Fruit fly (Drosophila melanogaster) whole organism, embryonic: ENCODE measurements around the gene prg.

ENCODE experiments used
- B-H2 ChIP-seq: fragments of 200-800 bp; sonication (Bioruptor generic); optimal IDR thresholded peaks from 2 replicates; lab custom pipeline; 2018; ENCODE audit warnings: missing biosample characterization, mild to moderate bottlenecking, missing genetic modification characterization
- Bdp1 ChIP-seq: fragments of 200-800 bp; sonication (Bioruptor generic); optimal IDR thresholded peaks from 3 replicates; lab custom pipeline; 2016; ENCODE audit warnings: missing biosample characterization, missing genetic modification characterization
- CG10147 ChIP-seq: fragments of 200-800 bp; sonication (Bioruptor generic); optimal IDR thresholded peaks from 2 replicates; lab custom pipeline; 2019; ENCODE audit warnings: missing biosample characterization, mild to moderate bottlenecking, missing genetic modification characterization, moderate library complexity
- CG11398 ChIP-seq: fragments of 200-800 bp; sonication (Bioruptor generic); optimal IDR thresholded peaks from 2 replicates; lab custom pipeline; 2016; ENCODE audit warnings: missing biosample characterization, missing genetic modification characterization
- CG12219 ChIP-seq: fragments of 200-800 bp; sonication (Bioruptor generic); optimal IDR thresholded peaks from 3 replicates; lab custom pipeline; 2018; ENCODE audit warnings: missing biosample characterization, mild to moderate bottlenecking, missing genetic modification characterization
- CG12236 ChIP-seq: fragments of 200-800 bp; sonication (Bioruptor generic); optimal IDR thresholded peaks from 2 replicates; lab custom pipeline; 2016; ENCODE audit warnings: missing biosample characterization, missing genetic modification characterization
- CG12391 ChIP-seq: fragments of 200-800 bp; sonication (Bioruptor generic); optimal IDR thresholded peaks from 3 replicates; lab custom pipeline; 2018; ENCODE audit warnings: missing biosample characterization, mild to moderate bottlenecking, missing genetic modification characterization, moderate library complexity
- CG13894 ChIP-seq: fragments of 200-800 bp; sonication (Bioruptor generic); optimal IDR thresholded peaks from 3 replicates; lab custom pipeline; 2018; ENCODE audit warnings: missing biosample characterization, mild to moderate bottlenecking, missing genetic modification characterization, moderate library complexity
- CG15514 ChIP-seq: fragments of 200-800 bp; sonication (Bioruptor generic); optimal IDR thresholded peaks from 3 replicates; lab custom pipeline; 2017; ENCODE audit warnings: missing biosample characterization, missing genetic modification characterization, mild to moderate bottlenecking, moderate library complexity, missing genetic modification reagents
- CG17359 ChIP-seq: fragments of 200-800 bp; sonication (Bioruptor generic); optimal IDR thresholded peaks from 3 replicates; lab custom pipeline; 2018; ENCODE audit warnings: missing biosample characterization, mild to moderate bottlenecking, missing genetic modification characterization, moderate library complexity
- CG17829 ChIP-seq: fragments of 200-800 bp; optimal IDR thresholded peaks from 2 replicates; lab custom pipeline; 2019; ENCODE audit warnings: missing biosample characterization, mild to moderate bottlenecking, missing genetic modification characterization, moderate library complexity
- CG31441 ChIP-seq: fragments of 200-800 bp; sonication (Bioruptor generic); IDR thresholded peaks from 2 replicates; pipeline ENCODE4 v1.3.6; 2022; ENCODE audit warnings: missing biosample characterization, missing genetic modification characterization
- CG3163 ChIP-seq: fragments of 200-800 bp; sonication (Bioruptor generic); optimal IDR thresholded peaks from 3 replicates; lab custom pipeline; 2016; ENCODE audit warnings: missing biosample characterization, missing genetic modification characterization
- CG33557 ChIP-seq: fragments of 200-800 bp; sonication (Bioruptor generic); optimal IDR thresholded peaks from 2 replicates; lab custom pipeline; 2019; ENCODE audit warnings: missing biosample characterization, mild to moderate bottlenecking, missing genetic modification characterization, moderate library complexity
- CG3407 ChIP-seq: fragments of 200-800 bp; sonication (Bioruptor generic); optimal IDR thresholded peaks from 2 replicates; lab custom pipeline; 2018; ENCODE audit warnings: missing biosample characterization, mild to moderate bottlenecking, missing genetic modification characterization
- CG4360 ChIP-seq: fragments of 200-800 bp; sonication (Bioruptor generic); IDR thresholded peaks from 2 replicates; pipeline ENCODE4 v1.3.6; 2022; ENCODE audit warnings: missing biosample characterization, missing genetic modification characterization
- CG7963 ChIP-seq: fragments of 200-800 bp; sonication (Bioruptor generic); IDR thresholded peaks from 3 replicates; pipeline ENCODE4 v1.3.6; 2022; ENCODE audit warnings: missing biosample characterization, missing genetic modification characterization; ENCODE audit not compliant: partially characterized antibody
- CG8924 ChIP-seq: fragments of 200-800 bp; optimal IDR thresholded peaks from 3 replicates; lab custom pipeline; 2019; ENCODE audit warnings: missing biosample characterization, mild to moderate bottlenecking, missing genetic modification characterization, moderate library complexity
- CG9797 ChIP-seq: fragments of 200-800 bp; sonication (Bioruptor generic); optimal IDR thresholded peaks from 3 replicates; lab custom pipeline; 2018; ENCODE audit warnings: missing biosample characterization, mild to moderate bottlenecking, missing genetic modification characterization
- CrebB ChIP-seq: fragments of 200-800 bp; sonication (Bioruptor generic); optimal IDR thresholded peaks from 3 replicates; lab custom pipeline; 2018; ENCODE audit warnings: missing biosample characterization, mild to moderate bottlenecking, missing genetic modification characterization
- D19A ChIP-seq: fragments of 200-800 bp; optimal IDR thresholded peaks from 3 replicates; lab custom pipeline; 2019; ENCODE audit warnings: missing biosample characterization, mild to moderate bottlenecking, missing genetic modification characterization, moderate library complexity
- Dref ChIP-seq: fragments of 200-800 bp; sonication (Bioruptor generic); IDR thresholded peaks from 2 replicates; pipeline ENCODE4 v1.3.6; 2022; ENCODE audit warnings: missing biosample characterization, missing genetic modification characterization
- E2f1 ChIP-seq: fragments of 200-800 bp; sonication (Bioruptor generic); IDR thresholded peaks from 2 replicates; pipeline ENCODE4 v1.3.6; 2022; ENCODE audit warnings: missing biosample characterization, missing genetic modification characterization
- E2f2 ChIP-seq: fragments of 200-800 bp; sonication (Bioruptor generic); IDR thresholded peaks from 2 replicates; pipeline ENCODE4 v1.3.6; 2022; ENCODE audit warnings: missing biosample characterization, missing genetic modification characterization
- Fer1 ChIP-seq: fragments of 200-800 bp; sonication (Bioruptor generic); optimal IDR thresholded peaks from 2 replicates; lab custom pipeline; 2017; ENCODE audit warnings: missing biosample characterization, mild to moderate bottlenecking, missing genetic modification characterization
- Fer3 ChIP-seq: fragments of 200-800 bp; sonication (Bioruptor generic); optimal IDR thresholded peaks from 2 replicates; lab custom pipeline; 2018; ENCODE audit warnings: missing biosample characterization, mild to moderate bottlenecking, missing genetic modification characterization, moderate library complexity
- Gug ChIP-seq: fragments of 200-800 bp; sonication (Bioruptor generic); IDR thresholded peaks from 4 replicates; pipeline ENCODE4 v1.3.6; 2022; ENCODE audit warnings: missing biosample characterization, missing genetic modification characterization
- HmgD ChIP-seq: fragments of 200-800 bp; sonication (Bioruptor generic); optimal IDR thresholded peaks from 3 replicates; lab custom pipeline; 2016; ENCODE audit warnings: missing biosample characterization, missing genetic modification characterization
- Max ChIP-seq: fragments of 200-800 bp; sonication (Bioruptor generic); optimal IDR thresholded peaks from 2 replicates; lab custom pipeline; 2016; ENCODE audit warnings: missing biosample characterization, mild to moderate bottlenecking, missing genetic modification characterization
- Meics ChIP-seq: fragments of 200-800 bp; sonication (Bioruptor generic); optimal IDR thresholded peaks from 2 replicates; lab custom pipeline; 2017; ENCODE audit warnings: missing biosample characterization, mild to moderate bottlenecking, missing genetic modification characterization
- Oaz ChIP-seq: fragments of 200-800 bp; sonication (Bioruptor generic); IDR thresholded peaks from 2 replicates; pipeline ENCODE4 v1.3.6; 2022; ENCODE audit warnings: missing biosample characterization, missing genetic modification characterization
- Ptx1 ChIP-seq: fragments of 200-800 bp; sonication (Bioruptor generic); IDR thresholded peaks from 2 replicates; pipeline ENCODE4 v1.3.6; 2022; ENCODE audit warnings: missing biosample characterization, missing genetic modification characterization
- YL-1 ChIP-seq: fragments of 200-800 bp; sonication (Bioruptor generic); optimal IDR thresholded peaks from 3 replicates; lab custom pipeline; 2017; ENCODE audit warnings: missing biosample characterization, mild to moderate bottlenecking, missing genetic modification characterization
- bcd ChIP-seq: fragments of 200-800 bp; sonication (Bioruptor generic); optimal IDR thresholded peaks from 2 replicates; lab custom pipeline; 2017; ENCODE audit warnings: missing biosample characterization, mild to moderate bottlenecking, missing genetic modification characterization
- bigmax ChIP-seq: fragments of 200-800 bp; sonication (Bioruptor generic); optimal IDR thresholded peaks from 2 replicates; lab custom pipeline; 2018; ENCODE audit warnings: missing biosample characterization, mild to moderate bottlenecking, missing genetic modification characterization
- chif ChIP-seq, 2 experiments: fragments of 200-800 bp; sonication (Bioruptor generic); optimal IDR thresholded peaks; 3 replicates each; lab custom pipeline; 2016; ENCODE audit warnings: missing biosample characterization in 2 of 2, missing genetic modification characterization in 2 of 2
- dpn ChIP-seq, 2 experiments: fragments of 200-800 bp; sonication (Bioruptor generic); optimal IDR thresholded peaks; 3 replicates each; lab custom pipeline; 2016; ENCODE audit warnings: missing biosample characterization in 2 of 2, missing genetic modification characterization in 2 of 2
- emc ChIP-seq: fragments of 200-800 bp; sonication (Bioruptor generic); optimal IDR thresholded peaks from 2 replicates; lab custom pipeline; 2016; ENCODE audit warnings: missing biosample characterization, missing genetic modification characterization
- eve ChIP-seq, 2 experiments: fragments of >200 bp; optimal IDR thresholded peaks; 2 replicates each; lab custom pipeline; 2017; ENCODE audit warnings: missing biosample characterization in 2 of 2, missing genetic modification characterization in 2 of 2
- eyg ChIP-seq: fragments of 200-800 bp; sonication (Bioruptor generic); optimal IDR thresholded peaks from 3 replicates; lab custom pipeline; 2016; ENCODE audit warnings: missing biosample characterization, missing genetic modification characterization
- fd96Cb ChIP-seq: fragments of 200-800 bp; sonication (Bioruptor generic); optimal IDR thresholded peaks from 2 replicates; lab custom pipeline; 2018; ENCODE audit warnings: missing biosample characterization, mild to moderate bottlenecking, missing genetic modification characterization, moderate library complexity
- gem ChIP-seq: fragments of 200-800 bp; sonication (Bioruptor generic); optimal IDR thresholded peaks from 2 replicates; lab custom pipeline; 2019; ENCODE audit warnings: missing biosample characterization, mild to moderate bottlenecking, missing genetic modification characterization, moderate library complexity
- grn ChIP-seq: fragments of 200-800 bp; sonication (Bioruptor generic); optimal IDR thresholded peaks from 3 replicates; lab custom pipeline; 2017; ENCODE audit warnings: missing biosample characterization, missing genetic modification characterization
- lmd ChIP-seq: fragments of 200-800 bp; sonication (Bioruptor generic); IDR thresholded peaks from 2 replicates; pipeline ENCODE4 v1.3.6; 2022; ENCODE audit warnings: missing biosample characterization, missing genetic modification characterization
- nau ChIP-seq: fragments of 200-800 bp; sonication (Bioruptor generic); optimal IDR thresholded peaks from 3 replicates; lab custom pipeline; 2017; ENCODE audit warnings: missing biosample characterization, mild to moderate bottlenecking, missing genetic modification characterization, missing genetic modification reagents
- repo ChIP-seq: fragments of 200-800 bp; sonication (Bioruptor generic); optimal IDR thresholded peaks from 2 replicates; lab custom pipeline; 2016; ENCODE audit warnings: missing biosample characterization, missing genetic modification characterization
- sqz ChIP-seq: fragments of 200-800 bp; sonication (Bioruptor generic); optimal IDR thresholded peaks from 3 replicates; lab custom pipeline; 2018; ENCODE audit warnings: missing biosample characterization, mild to moderate bottlenecking, missing genetic modification characterization
- sr ChIP-seq: fragments of 200-800 bp; sonication (Bioruptor generic); IDR thresholded peaks from 3 replicates; pipeline ENCODE4 v1.3.6; 2022; ENCODE audit warnings: missing biosample characterization, missing genetic modification characterization
- stc ChIP-seq: fragments of 200-800 bp; sonication (Bioruptor generic); IDR thresholded peaks from 2 replicates; pipeline ENCODE4 v1.3.6; 2022; ENCODE audit warnings: missing biosample characterization, missing genetic modification characterization
- zen2 ChIP-seq: fragments of 200-800 bp; sonication (Bioruptor generic); IDR thresholded peaks from 3 replicates; pipeline ENCODE4 v1.3.6; 2022; ENCODE audit warnings: missing biosample characterization, missing genetic modification characterization; ENCODE audit not compliant: partially characterized antibody

Gene prg

DNA sequence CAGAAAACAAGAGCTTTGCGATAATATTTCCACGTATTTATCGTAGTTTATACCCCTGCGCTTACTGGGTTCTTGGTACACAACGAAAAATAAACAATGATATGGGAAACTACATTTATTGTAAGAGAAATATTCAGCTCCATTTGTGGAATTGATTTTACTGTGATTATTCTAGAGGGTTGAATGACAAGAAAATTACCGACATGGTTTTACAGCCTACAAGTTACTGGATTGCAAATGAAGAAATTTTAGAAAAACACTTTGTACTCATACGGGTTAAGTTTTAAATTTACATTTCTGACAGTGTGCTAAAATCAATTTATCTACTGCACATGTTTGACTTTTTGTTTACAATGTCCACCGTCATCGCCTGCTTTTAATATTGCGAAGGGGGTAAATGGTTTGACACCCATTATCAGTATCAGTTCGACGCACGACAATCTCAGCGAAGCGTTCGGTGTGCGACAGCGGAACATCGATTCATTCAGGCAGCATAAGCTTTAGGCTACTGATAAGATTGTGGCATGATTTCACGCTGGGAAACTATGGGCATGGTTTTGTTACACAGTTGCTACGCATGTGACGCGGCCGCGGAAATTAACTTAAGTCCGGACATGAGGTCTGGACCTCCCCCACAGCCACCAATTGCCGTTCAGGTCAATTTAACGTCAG lies 2.4 kb upstream of the prg start (continued):
- TF ChIP-seq CG17359 (tag; lab: Kevin White, UChicago) (peak; percentile 11), CG9797 (no peak), CG13894 (peak; percentile 13), gem (tag; lab: Kevin White, UChicago) (peak; percentile 64), E2f2 (0 out of 2 replicates have a peak, but pooled peaks have one; percentile 13), Meics (GFP tag; lab: Kevin White, UChicago) (peak; percentile 64), bigmax (GFP tag; lab: Kevin White, UChicago) (no peak), YL-1 (GFP tag; lab: Kevin White, UChicago) (no peak), zen2 (GFP tag; lab: Robert Waterston, UW) (no peak), Fer1 (GFP tag; lab: Kevin White, UChicago) (peak; percentile 23), nau (GFP tag; lab: Kevin White, UChicago) (no peak), CG12219 (GFP tag; lab: Kevin White, UChicago) (no peak), CG3163 (GFP tag; lab: Kevin White, UChicago) (no peak), CG8924 (tag; lab: Kevin White, UChicago) (peak; percentile 26), bcd (GFP tag; lab: Kevin White, UChicago) (peak; percentile 9), emc (GFP tag; lab: Kevin White, UChicago) (no peak), CG15514 (GFP tag; lab: Kevin White, UChicago) (peak; percentile 29), Bdp1 (GFP tag; lab: Kevin White, UChicago) (no peak), grn (GFP tag; lab: Kevin White, UChicago) (peak; percentile 76), eve (GFP tag; optimal IDR thresholded peaks at IDR 0.05; lab: Kevin White, UChicago) (peak in 1 of 2 experiments; percentile 51), CG7963 (GFP tag; lab: Robert Waterston, UW) (no peak), eyg (no peak), sr (GFP tag; lab: Robert Waterston, UW) (no peak), CG4360 (GFP tag; lab: Robert Waterston, UW) (no peak), Dref (GFP tag; lab: Robert Waterston, UW) (no peak), Gug (GFP tag; lab: Robert Waterston, UW) (no peak), CG11398 (no peak), sqz (GFP tag; lab: Kevin White, UChicago) (no peak), HmgD (GFP tag; lab: Kevin White, UChicago) (no peak), chif (GFP tag; optimal IDR thresholded peaks at IDR 0.05; lab: Kevin White, UChicago) (peak; percentile 1 to 30), Oaz (GFP tag; lab: Robert Waterston, UW) (no peak), CG10147 (GFP tag; lab: Kevin White, UChicago) (no peak), fd96Cb (tag; lab: Kevin White, UChicago) (no peak), E2f1 (GFP tag; lab: Robert Waterston, UW) (no peak), dpn (GFP tag; optimal IDR thresholded peaks at IDR 0.05; lab: Kevin White, UChicago) (peak; percentile 14 to 25), D19A (tag; lab: Kevin White, UChicago) (no peak), stc (GFP tag; lab: Robert Waterston, UW) (no peak), lmd (GFP tag; lab: Robert Waterston, UW) (no peak), CG33557 (GFP tag; lab: Kevin White, UChicago) (no peak), Fer3 (peak; percentile 35), CG3407 (GFP tag; lab: Kevin White, UChicago) (peak; percentile 15), CG12236 (GFP tag; lab: Kevin White, UChicago) (no peak), Ptx1 (GFP tag; lab: Robert Waterston, UW) (no peak), repo (GFP tag; lab: Kevin White, UChicago) (no peak), CG31441 (GFP tag; lab: Robert Waterston, UW) (peak; percentile 43), CrebB (no peak), CG12391 (tag; lab: Kevin White, UChicago) (peak; percentile 47), CG17829 (tag; lab: Kevin White, UChicago) (peak; percentile 4), B-H2 (GFP tag; lab: Kevin White, UChicago) (no peak), Max (GFP tag; lab: Kevin White, UChicago) (peak; percentile 14)
